Worm (Caenorhabditis elegans): ENCODE measurements around the gene phat-7.

DNA sequence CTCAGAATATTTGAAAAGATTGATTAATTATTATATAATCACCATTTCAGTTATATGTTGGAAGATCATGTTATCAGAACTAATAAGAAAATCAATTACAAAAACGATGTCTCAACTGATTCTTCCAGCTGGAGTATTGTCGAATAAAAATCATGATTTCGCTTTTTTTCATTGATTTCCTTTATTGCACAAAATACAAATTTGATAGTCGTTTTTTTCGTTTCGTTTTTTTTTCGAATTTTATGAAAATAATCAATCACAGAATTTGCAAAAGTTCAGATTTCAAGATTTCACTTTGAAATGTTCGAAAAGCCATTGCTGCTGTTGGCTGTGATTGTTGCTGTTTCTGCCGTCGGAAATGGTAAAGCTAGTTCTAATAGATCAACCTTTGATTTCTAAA lies 10.4 kb upstream of the phat-7 start, which contains the start of gene C49G7.13:
- TF ChIP-seq cog-1 (tag; optimal IDR thresholded peaks at IDR 0.05) (no peak), tab-1 (GFP tag; IDR thresholded peaks at IDR 0.05) (no peak), ztf-29 (GFP tag; IDR thresholded peaks at IDR 0.05) (no peak)

Measured in whole organism, midembryonic.